Worm (Caenorhabditis elegans) whole organism, dauer: ENCODE measurements around the gene T28A8.3.

Source experiments
- unc-62 ChIP-seq: sonication (generic microtip); optimal IDR thresholded peaks from 2 replicates; lab custom pipeline; 2017; ENCODE audit warnings: missing biosample characterization, missing genetic modification reagents, missing genetic modification characterization

Gene T28A8.3

DNA sequence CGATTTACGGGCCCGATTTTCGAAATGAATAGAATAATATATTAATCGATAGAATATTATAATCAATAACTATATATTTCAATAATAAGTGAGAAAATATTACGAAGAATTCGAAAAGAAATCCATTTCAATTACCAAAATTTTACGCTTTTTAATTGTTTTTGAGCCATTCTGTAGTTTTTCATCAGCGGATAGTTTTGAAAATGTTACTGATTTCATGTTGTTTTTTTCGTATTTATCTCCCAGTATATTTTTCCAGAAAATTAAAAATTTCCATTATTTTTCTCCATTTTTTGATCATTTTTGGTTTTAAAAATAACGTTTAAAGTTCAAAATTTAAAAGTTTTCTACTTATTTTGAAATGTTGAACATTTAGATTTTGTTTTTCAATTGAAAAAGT is at the start of gene T28A8.3:
TSS of gene T28A8.3 (plus strand) at position 301 of the 400 bp plus-strand sequence.
- no peak for TF ChIP-seq unc-62 (GFP tag; lab: Kevin White, UChicago)

- no peak for TF ChIP-seq unc-62 (GFP tag; lab: Kevin White, UChicago)
Observed at ce11 chrIII:13457305-13457704, 48.5 kb upstream of the T28A8.3 start.

DNA sequence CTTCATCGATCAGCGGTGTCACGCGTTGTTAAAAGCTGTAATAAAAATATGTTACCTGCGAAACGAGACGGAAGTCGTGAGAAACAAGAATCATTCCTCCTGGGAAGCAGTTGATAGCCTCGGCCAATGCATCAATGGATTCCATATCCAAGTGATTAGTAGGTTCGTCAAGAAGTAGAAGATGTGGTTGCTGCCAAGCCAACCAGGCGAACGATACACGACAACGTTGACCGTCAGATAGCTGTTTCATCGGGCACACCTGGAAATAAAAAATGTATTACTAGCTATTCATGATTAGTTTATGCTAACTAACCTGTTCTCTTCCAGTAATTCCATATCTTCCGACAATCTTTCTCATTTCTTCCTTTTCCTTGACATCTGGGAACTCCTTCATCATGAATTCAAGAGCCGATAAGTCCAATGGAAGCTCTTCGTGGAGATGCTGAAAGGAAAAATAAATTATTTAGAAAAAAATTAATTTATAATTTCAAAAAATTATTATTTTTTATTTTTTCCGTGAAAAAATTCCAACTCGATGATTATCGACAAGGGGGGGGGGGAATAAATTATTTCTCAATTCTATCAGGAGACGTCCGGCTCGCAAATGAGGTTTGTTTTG is 46.7 kb upstream of the T28A8.3 start, which contains the start of gene tag-164:
TSS of gene tag-164 (plus strand) at position 569 of the 619 bp plus-strand sequence.
- no peak for TF ChIP-seq unc-62 (GFP tag; lab: Kevin White, UChicago)

DNA sequence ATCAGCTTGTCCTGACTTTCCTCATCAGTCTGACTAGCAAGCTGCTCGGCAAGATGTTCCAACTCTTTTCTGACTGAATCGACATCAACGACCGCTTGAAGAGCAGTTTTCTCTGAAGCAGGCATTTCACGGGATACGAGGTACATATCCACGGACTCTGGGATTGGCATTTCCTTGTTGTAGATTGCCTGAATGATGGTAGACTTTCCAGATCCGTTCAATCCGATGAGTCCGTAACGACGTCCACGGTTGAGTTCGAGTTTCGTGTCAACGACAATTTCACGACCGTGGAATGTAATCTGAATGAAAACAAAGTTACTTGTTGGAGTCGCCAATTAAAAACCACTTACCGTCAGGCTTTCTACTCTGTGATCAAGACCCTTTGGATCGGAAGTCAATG is 44.3 kb upstream of the T28A8.3 start:
- no peak for TF ChIP-seq unc-62 (GFP tag; lab: Kevin White, UChicago)

- no peak for TF ChIP-seq unc-62 (GFP tag; lab: Kevin White, UChicago)
Observed at ce11 chrIII:13462138-13462634, 43.6 kb upstream of the T28A8.3 start, which contains the start of the genes abcf-2 and T27E9.2. TSS of gene abcf-2 (minus strand) at chrIII:13462238. TSS of gene T27E9.2 (minus strand) at chrIII:13462584.

DNA sequence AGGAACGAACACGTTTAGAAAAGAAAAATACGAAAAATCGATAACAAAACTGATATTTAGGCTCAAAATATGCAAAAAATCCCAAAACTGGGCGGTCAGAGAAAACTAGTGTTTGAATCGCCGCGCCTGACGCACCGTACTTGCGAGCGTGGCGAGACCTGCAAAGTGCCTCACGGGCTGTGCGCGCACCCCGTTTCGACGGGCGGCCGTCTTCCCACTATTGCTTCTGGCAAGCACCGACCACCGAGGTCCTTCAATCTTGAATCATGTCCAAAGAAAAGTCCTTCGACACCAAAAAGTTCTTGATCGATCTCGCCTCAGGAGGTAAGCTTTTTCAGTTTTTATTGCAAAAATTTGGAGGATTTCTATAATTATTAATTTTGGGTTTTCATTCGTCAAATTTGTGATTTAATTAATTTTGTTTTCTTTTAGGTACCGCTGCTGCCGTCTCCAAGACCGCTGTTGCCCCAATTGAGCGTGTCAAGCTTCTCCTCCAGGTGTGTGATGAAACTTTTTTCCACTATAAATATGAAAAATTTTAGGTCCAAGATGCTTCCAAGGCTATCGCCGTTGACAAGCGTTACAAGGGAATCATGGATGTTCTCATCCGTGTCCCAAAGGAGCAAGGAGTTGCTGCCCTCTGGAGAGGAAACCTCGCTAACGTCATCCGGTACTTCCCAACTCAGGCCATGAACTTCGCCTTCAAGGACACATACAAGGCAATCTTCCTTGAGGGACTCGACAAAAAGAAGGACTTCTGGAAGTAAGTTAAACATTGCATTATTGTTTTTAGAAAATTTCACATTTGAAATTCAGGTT is 42.6 kb upstream of the T28A8.3 start, which contains the start of gene ant-1.1:
TSS of gene ant-1.1 (plus strand) at position 199 of the 819 bp plus-strand sequence.
- TF ChIP-seq unc-62 (GFP tag; lab: Kevin White, UChicago) = no peak

- TF ChIP-seq unc-62 (GFP tag; lab: Kevin White, UChicago) = no peak
Observed at ce11 chrIII:13464493-13465362, 41.1 kb upstream of the T28A8.3 start, which contains the start of gene kel-3. TSS of gene kel-3 (plus strand) at chrIII:13464820.

ce11 chrIII:13465918-13466592 is 39.8 kb upstream of the T28A8.3 start, which contains the start of gene cdk-5:
TSS of gene cdk-5 (minus strand) at chrIII:13466342.
- TF ChIP-seq unc-62 (GFP tag; lab: Kevin White, UChicago) = no peak

DNA sequence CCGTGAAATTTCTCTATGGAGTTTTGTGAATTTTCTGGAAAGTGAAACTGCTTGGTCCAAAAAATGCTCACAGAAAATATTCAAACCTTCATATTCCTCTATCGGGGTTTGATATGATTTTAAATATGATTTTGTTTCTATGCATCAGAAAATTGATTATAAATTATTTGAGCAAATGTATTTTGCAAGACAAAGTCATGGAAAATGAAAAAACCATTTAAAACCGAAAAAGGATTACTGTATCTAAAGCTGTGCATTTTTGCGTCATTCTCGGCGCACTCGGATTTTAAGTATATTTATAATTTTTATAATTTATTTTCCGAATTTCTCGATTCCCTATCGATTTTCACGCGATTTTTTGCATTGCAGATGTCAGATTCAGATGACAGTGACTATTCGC is 34.3 kb upstream of the T28A8.3 start, which contains the start of gene pssy-2:
TSS of gene pssy-2 (plus strand) at position 301 of the 400 bp plus-strand sequence.
- TF ChIP-seq unc-62 (GFP tag; lab: Kevin White, UChicago) = no peak

DNA sequence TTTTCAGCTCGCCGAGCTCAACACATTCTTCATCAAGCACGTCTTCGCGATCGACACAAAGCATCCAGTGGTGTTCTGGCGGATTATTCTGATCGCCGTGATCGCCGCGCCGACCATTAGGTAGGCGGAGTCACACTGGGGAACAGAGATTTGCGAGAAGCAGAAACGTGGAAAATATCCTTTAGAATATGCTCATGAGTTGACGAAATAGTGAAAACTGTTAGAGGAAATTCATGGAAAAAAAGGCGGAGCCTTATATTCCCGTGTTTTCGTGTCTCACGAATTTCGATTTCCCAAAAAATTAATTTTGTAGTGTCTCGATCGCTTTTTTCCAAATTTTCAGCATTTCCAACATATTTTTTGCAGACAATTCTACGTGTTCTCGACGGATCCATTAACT is 31.3 kb upstream of the T28A8.3 start:
- TF ChIP-seq unc-62 (GFP tag; lab: Kevin White, UChicago) = no peak

ce11 chrIII:13476682-13477081 is 29.1 kb upstream of the T28A8.3 start, which contains the start of gene T27E9.6:
TSS of gene T27E9.6 (minus strand) at chrIII:13476782.
- TF ChIP-seq unc-62 (GFP tag; lab: Kevin White, UChicago) = no peak

ce11 chrIII:13484024-13484423 is 21.8 kb upstream of the T28A8.3 start, which contains the start of gene acc-4:
TSS of gene acc-4 (minus strand) at chrIII:13484124.
- no peak for TF ChIP-seq unc-62 (GFP tag; lab: Kevin White, UChicago)

- TF ChIP-seq unc-62 (GFP tag; lab: Kevin White, UChicago) = no peak
Observed at ce11 chrIII:13492377-13492776, 13.4 kb upstream of the T28A8.3 start, which contains the start of gene twk-40. TSS of gene twk-40 (minus strand) at chrIII:13492477.

DNA sequence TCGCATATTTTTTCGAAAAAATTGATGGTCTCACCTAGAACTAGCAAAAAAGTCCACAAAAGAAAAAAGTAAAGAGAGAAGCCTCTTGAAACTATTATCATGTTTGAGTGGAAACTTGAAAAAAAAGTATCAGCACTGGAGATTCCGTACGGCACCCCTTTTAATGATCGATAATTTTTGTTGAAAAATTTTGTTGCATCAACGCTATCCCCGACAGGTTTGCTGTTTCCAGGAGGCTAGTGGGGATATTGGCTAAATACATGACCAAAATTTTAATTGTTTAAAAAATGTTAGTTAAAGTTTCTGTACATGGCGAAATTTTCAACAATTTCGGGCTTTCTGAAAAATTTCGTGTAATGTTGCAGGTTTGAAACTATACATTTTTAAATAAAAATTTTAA is 10.2 kb upstream of the T28A8.3 start, which contains the start of gene T28A8.2:
TSS of gene T28A8.2 (minus strand) at position 101 of the 400 bp plus-strand sequence.
- no peak for TF ChIP-seq unc-62 (GFP tag; lab: Kevin White, UChicago)
